Worm (Caenorhabditis elegans): ENCODE measurements around the gene T17A3.12.

DNA sequence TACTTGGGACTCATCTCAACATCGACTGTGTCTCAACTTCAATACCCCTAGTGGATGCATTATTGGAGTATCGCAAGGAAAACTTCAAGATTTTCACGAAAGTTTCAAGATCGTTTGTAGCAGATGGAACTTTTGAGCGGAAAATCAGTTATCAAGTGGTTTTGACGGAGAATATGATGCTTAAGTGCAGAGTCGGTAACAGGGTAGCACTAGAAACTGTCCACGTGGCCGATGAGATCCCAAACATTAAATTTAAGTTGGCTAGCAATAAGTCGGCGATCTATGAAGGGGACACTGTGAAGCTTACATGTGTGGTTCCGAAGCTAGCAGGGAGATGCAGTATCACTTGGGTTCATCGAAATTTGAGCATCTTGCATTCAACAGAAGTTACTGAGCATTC is 14.2 kb upstream of the T17A3.12 start:
- TF ChIP-seq mab-5 (tag; optimal IDR thresholded peaks at IDR 0.05) (no peak), ztf-11 (tag; optimal IDR thresholded peaks at IDR 0.05) (no peak)
